Worm (Caenorhabditis elegans) whole organism, young adult: ENCODE results near the gene dre-1.
A peak's percentile ranks its signal among the peaks of the same experiment; 100 is the strongest.

ENCODE experiments used
- B0019.2 ChIP-seq: fragments of 200-800 bp; sonication (Bioruptor generic); conservative IDR thresholded peaks from 2 replicates; pipeline ENCODE4 v1.3.6; 2022; ENCODE audit warnings: missing genetic modification reagents, missing genetic modification characterization, missing compliant biosample characterization
- B0261.1 ChIP-seq: sonication (generic microtip); optimal IDR thresholded peaks from 2 replicates; lab custom pipeline; 2016; ENCODE audit warnings: mild to moderate bottlenecking, missing genetic modification characterization, moderate library complexity, missing compliant biosample characterization
- D2030.7 ChIP-seq: fragments of 200-800 bp; sonication (Bioruptor generic); IDR thresholded peaks from 2 replicates; pipeline ENCODE4 v1.3.6; 2022; ENCODE audit warnings: missing genetic modification reagents, missing genetic modification characterization, missing compliant biosample characterization
- F22D6.2 ChIP-seq: sonication (generic microtip); optimal IDR thresholded peaks from 2 replicates; lab custom pipeline; 2016; ENCODE audit warnings: mild to moderate bottlenecking, missing genetic modification characterization, missing compliant biosample characterization
- F33H1.4 ChIP-seq: fragments of 200-800 bp; sonication (Bioruptor generic); IDR thresholded peaks from 2 replicates; pipeline ENCODE4 v1.3.6; 2022; ENCODE audit warnings: missing genetic modification reagents, missing genetic modification characterization, missing compliant biosample characterization
- F49E8.2 ChIP-seq: sonication (generic microtip); optimal IDR thresholded peaks from 3 replicates; lab custom pipeline; 2017; ENCODE audit warnings: missing genetic modification characterization, mild to moderate bottlenecking, missing compliant biosample characterization, antibody characterized with exemption, moderate library complexity; ENCODE audit not compliant: insufficient read depth
- K11D2.4 ChIP-seq: fragments of 200-800 bp; sonication (Bioruptor generic); IDR thresholded peaks from 2 replicates; pipeline ENCODE4 v1.3.6; 2022; ENCODE audit warnings: missing genetic modification reagents, missing genetic modification characterization, missing compliant biosample characterization
- Y53G8AR.9 ChIP-seq: fragments of 200-800 bp; sonication (Bioruptor generic); conservative IDR thresholded peaks from 2 replicates; pipeline ENCODE4 v1.3.6; 2022; ENCODE audit warnings: missing genetic modification reagents, missing genetic modification characterization, missing compliant biosample characterization
- Y79H2A.3 ChIP-seq: fragments of 200-800 bp; sonication (Bioruptor generic); conservative IDR thresholded peaks from 2 replicates; pipeline ENCODE4 v1.3.6; 2022; ENCODE audit warnings: missing genetic modification reagents, missing genetic modification characterization, missing compliant biosample characterization
- Y95B8A.8 ChIP-seq: fragments of 200-800 bp; sonication (Bioruptor generic); IDR thresholded peaks from 2 replicates; pipeline ENCODE4 v1.3.6; 2022; ENCODE audit warnings: missing genetic modification reagents, missing genetic modification characterization, missing compliant biosample characterization
- ZK185.1 ChIP-seq: sonication (generic microtip); optimal IDR thresholded peaks from 2 replicates; lab custom pipeline; 2016; ENCODE audit warnings: mild to moderate bottlenecking, missing genetic modification characterization, missing compliant biosample characterization; ENCODE audit not compliant: poor library complexity, severe bottlenecking
- akir-1 ChIP-seq: fragments of 200-800 bp; sonication (Bioruptor generic); optimal IDR thresholded peaks from 2 replicates; lab custom pipeline; 2018; ENCODE audit warnings: mild to moderate bottlenecking, missing genetic modification characterization, moderate library complexity, missing compliant biosample characterization
- ama-1 ChIP-seq, 3 experiments: fragments of 150-350 bp in 1 of 3; sonication (generic microtip) in 2 of 3; optimal IDR thresholded peaks; 2 replicates each; lab custom pipeline; 2014 to 2018; ENCODE audit warnings: missing biosample characterization in 2 of 3, missing genetic modification characterization in 2 of 3, missing genetic modification reagents in 2 of 3
- atf-7 ChIP-seq: sonication (generic microtip); optimal IDR thresholded peaks from 2 replicates; lab custom pipeline; 2017; ENCODE audit warnings: mild to moderate bottlenecking, missing genetic modification characterization, missing compliant biosample characterization
- ccch-3 ChIP-seq: fragments of 200-800 bp; sonication (Bioruptor generic); optimal IDR thresholded peaks from 2 replicates; lab custom pipeline; 2018; ENCODE audit warnings: mild to moderate bottlenecking, missing genetic modification characterization, missing compliant biosample characterization
- cebp-2 ChIP-seq: fragments of 200-800 bp; sonication (Bioruptor generic); IDR thresholded peaks from 2 replicates; pipeline ENCODE4 v1.3.6; 2022; ENCODE audit warnings: missing genetic modification characterization, missing compliant biosample characterization
- ceh-91 ChIP-seq: fragments of 200-800 bp; sonication (Bioruptor generic); IDR thresholded peaks from 2 replicates; pipeline ENCODE4 v1.3.6; 2022; ENCODE audit warnings: missing genetic modification reagents, missing genetic modification characterization, missing compliant biosample characterization
- chd-7 ChIP-seq: sonication (generic microtip); optimal IDR thresholded peaks from 2 replicates; lab custom pipeline; 2016; ENCODE audit warnings: mild to moderate bottlenecking, missing genetic modification characterization, moderate library complexity, missing compliant biosample characterization
- dpff-1 ChIP-seq: sonication (generic microtip); optimal IDR thresholded peaks from 2 replicates; lab custom pipeline; 2017; ENCODE audit warnings: mild to moderate bottlenecking, missing genetic modification characterization, missing compliant biosample characterization
- ekl-4 ChIP-seq: fragments of 200-800 bp; sonication (Bioruptor generic); IDR thresholded peaks from 2 replicates; pipeline ENCODE4 v1.3.6; 2022; ENCODE audit warnings: missing genetic modification reagents, missing genetic modification characterization, missing compliant biosample characterization
- hlh-12 ChIP-seq: sonication (generic microtip); optimal IDR thresholded peaks from 2 replicates; lab custom pipeline; 2016; ENCODE audit warnings: missing genetic modification characterization, missing compliant biosample characterization
- hrde-1 ChIP-seq: sonication (generic microtip); optimal IDR thresholded peaks from 2 replicates; lab custom pipeline; 2016; ENCODE audit warnings: missing genetic modification characterization, mild to moderate bottlenecking, missing compliant biosample characterization, moderate library complexity, missing genotype, missing genetic modification reagents, borderline replicate concordance
- let-526 ChIP-seq: fragments of 200-800 bp; sonication (Bioruptor generic); IDR thresholded peaks from 2 replicates; pipeline ENCODE4 v1.3.6; 2022; ENCODE audit warnings: missing genetic modification reagents, missing genetic modification characterization, missing compliant biosample characterization
- lin-40 ChIP-seq: sonication (generic microtip); optimal IDR thresholded peaks from 2 replicates; lab custom pipeline; 2016; ENCODE audit warnings: missing genetic modification characterization, mild to moderate bottlenecking, missing compliant biosample characterization, missing genotype, missing genetic modification reagents
- lin-54 ChIP-seq: fragments of 200-800 bp; sonication (Bioruptor generic); optimal IDR thresholded peaks from 2 replicates; lab custom pipeline; 2018; ENCODE audit warnings: mild to moderate bottlenecking, missing genetic modification characterization, missing compliant biosample characterization
- lir-1 ChIP-seq: fragments of 200-800 bp; sonication (Bioruptor generic); conservative IDR thresholded peaks from 2 replicates; pipeline ENCODE4 v1.3.6; 2022; ENCODE audit warnings: missing genetic modification reagents, missing genetic modification characterization, missing compliant biosample characterization
- lsl-1 ChIP-seq: fragments of 200-800 bp; sonication (Bioruptor generic); optimal IDR thresholded peaks from 2 replicates; lab custom pipeline; 2018; ENCODE audit warnings: mild to moderate bottlenecking, missing genetic modification characterization, moderate library complexity, missing compliant biosample characterization
- madf-10 ChIP-seq: sonication (generic microtip); optimal IDR thresholded peaks from 2 replicates; lab custom pipeline; 2016; ENCODE audit warnings: mild to moderate bottlenecking, missing genetic modification characterization, missing compliant biosample characterization
- mcd-1 ChIP-seq: fragments of 200-800 bp; sonication (Bioruptor generic); IDR thresholded peaks from 2 replicates; pipeline ENCODE4 v1.3.6; 2022; ENCODE audit warnings: missing genetic modification reagents, missing genetic modification characterization, missing compliant biosample characterization
- mel-28 ChIP-seq: sonication (generic microtip); optimal IDR thresholded peaks from 2 replicates; lab custom pipeline; 2016; ENCODE audit warnings: borderline replicate concordance, mild to moderate bottlenecking, missing genetic modification characterization, missing compliant biosample characterization
- nfya-1 ChIP-seq: sonication (generic microtip); optimal IDR thresholded peaks from 2 replicates; lab custom pipeline; 2017; ENCODE audit warnings: antibody characterized with exemption, missing compliant biosample characterization, missing genetic modification characterization, borderline replicate concordance; ENCODE audit not compliant: insufficient read depth
- nhr-27 ChIP-seq: fragments of 200-800 bp; sonication (Bioruptor generic); optimal IDR thresholded peaks from 2 replicates; lab custom pipeline; 2018; ENCODE audit warnings: mild to moderate bottlenecking, missing genetic modification characterization, moderate library complexity, missing compliant biosample characterization
- rcor-1 ChIP-seq: fragments of 200-800 bp; sonication (Bioruptor generic); IDR thresholded peaks from 2 replicates; pipeline ENCODE4 v1.3.6; 2022; ENCODE audit warnings: missing genetic modification reagents, missing genetic modification characterization, missing compliant biosample characterization
- rpc-1 ChIP-seq, 2 experiments: fragments of 150-350 bp in 1 of 2; sonication (generic microtip) in 1 of 2; optimal IDR thresholded peaks; 2 replicates each; lab custom pipeline; 2014 to 2018; ENCODE audit warnings: missing biosample characterization in 1 of 2, missing genetic modification characterization in 1 of 2, missing genetic modification reagents in 1 of 2, missing genotype in 1 of 2
- snpc-1.1 ChIP-seq: sonication (generic microtip); optimal IDR thresholded peaks from 2 replicates; lab custom pipeline; 2017; ENCODE audit warnings: missing genetic modification characterization, mild to moderate bottlenecking, missing compliant biosample characterization, antibody characterized with exemption, moderate library complexity, missing genotype, missing genetic modification reagents; ENCODE audit not compliant: insufficient read depth
- snpc-1.3 ChIP-seq: sonication (generic microtip); optimal IDR thresholded peaks from 2 replicates; lab custom pipeline; 2017; ENCODE audit warnings: missing genetic modification characterization, mild to moderate bottlenecking, missing compliant biosample characterization, antibody characterized with exemption, moderate library complexity, missing genotype, missing genetic modification reagents; ENCODE audit not compliant: insufficient read depth
- snpc-3.4 ChIP-seq: sonication (generic microtip); optimal IDR thresholded peaks from 2 replicates; lab custom pipeline; 2017; ENCODE audit warnings: missing genetic modification characterization, mild to moderate bottlenecking, missing compliant biosample characterization, antibody characterized with exemption, moderate library complexity, missing genotype, missing genetic modification reagents
- somi-1 ChIP-seq: fragments of 200-800 bp; sonication (Bioruptor generic); optimal IDR thresholded peaks from 2 replicates; lab custom pipeline; 2018; ENCODE audit warnings: mild to moderate bottlenecking, missing genetic modification characterization, missing compliant biosample characterization
- tbp1 ChIP-seq: fragments of 200-800 bp; sonication (Bioruptor generic); optimal IDR thresholded peaks from 2 replicates; lab custom pipeline; 2018; ENCODE audit warnings: mild to moderate bottlenecking, missing genetic modification characterization, missing compliant biosample characterization
- tbx-9 ChIP-seq: sonication (generic microtip); optimal IDR thresholded peaks from 2 replicates; lab custom pipeline; 2016; ENCODE audit warnings: borderline replicate concordance, missing genetic modification characterization, inconsistent platforms, missing compliant biosample characterization
- zfh-2 ChIP-seq: fragments of 200-800 bp; sonication (Bioruptor generic); conservative IDR thresholded peaks from 2 replicates; pipeline ENCODE4 v1.3.6; 2022; ENCODE audit warnings: missing genetic modification reagents, missing genetic modification characterization, missing compliant biosample characterization
- ztf-18 ChIP-seq: sonication (generic microtip); optimal IDR thresholded peaks from 2 replicates; lab custom pipeline; 2016; ENCODE audit warnings: missing genotype, mild to moderate bottlenecking, missing genetic modification characterization, missing compliant biosample characterization
- ztf-28 ChIP-seq: fragments of 200-800 bp; sonication (Bioruptor generic); IDR thresholded peaks from 2 replicates; pipeline ENCODE4 v1.3.6; 2022; ENCODE audit warnings: missing genetic modification reagents, missing genetic modification characterization, missing compliant biosample characterization

Gene dre-1

DNA sequence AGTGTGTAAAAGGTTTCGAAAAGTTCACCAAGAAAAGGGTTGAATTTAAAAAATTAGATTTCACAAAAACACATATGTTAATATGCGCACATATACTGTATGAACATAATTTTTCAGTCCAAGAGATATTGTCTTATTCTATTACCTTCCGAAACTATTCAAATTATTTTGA, 28.2 kb downstream of the dre-1 start, which contains the start of gene F46E10.3:
Gene F46E10.3 (plus strand): TSS at position 73 of the 172 bp plus-strand sequence.
- TF ChIP-seq somi-1 (GFP tag; lab: Kevin White, UChicago) (no peak), ekl-4 (GFP tag; lab: Robert Waterston, UW) (no peak)

DNA sequence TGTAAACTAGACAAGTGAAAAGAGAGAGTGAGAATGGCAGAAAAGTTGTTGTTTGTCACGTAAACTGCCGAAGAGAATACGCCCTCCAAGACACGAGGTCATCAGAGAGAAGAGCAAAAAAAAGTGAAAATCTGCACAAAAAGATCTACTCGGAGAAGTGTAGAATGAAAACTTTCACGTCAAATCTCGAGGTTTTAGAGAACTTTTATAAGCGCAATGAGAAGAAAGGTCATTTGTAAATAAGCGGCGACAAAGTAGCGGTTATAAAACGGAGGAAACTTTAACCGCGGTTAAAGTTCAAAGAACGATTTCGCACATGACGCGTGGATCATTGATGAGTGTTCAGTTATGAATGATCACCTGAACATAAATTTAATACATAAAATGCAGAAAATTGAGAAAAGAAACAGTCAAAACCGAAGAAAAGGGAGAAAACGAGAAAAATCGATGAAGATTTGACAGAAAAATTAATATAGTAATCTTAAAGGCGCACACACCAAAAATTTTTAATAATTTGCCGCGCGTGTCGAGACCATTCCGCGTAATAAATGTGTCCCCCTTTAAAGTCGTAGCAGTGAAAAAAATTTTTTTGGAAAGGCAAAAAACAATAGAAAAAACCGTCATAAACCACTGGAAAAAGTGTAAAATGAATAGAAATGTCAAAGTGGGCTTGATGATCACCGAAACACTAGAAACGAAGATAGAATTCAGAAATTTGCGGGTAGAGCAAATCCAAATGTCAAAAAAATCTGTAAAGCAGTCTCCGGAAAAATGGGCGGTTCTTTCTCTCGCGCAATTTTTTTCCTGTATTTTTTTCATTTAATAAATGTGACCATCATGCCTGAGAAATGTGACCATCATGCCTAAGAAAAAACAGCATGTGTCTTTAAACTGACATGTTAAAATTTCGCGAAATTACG, 28.7 kb downstream of the dre-1 start:
- no peak for TF ChIP-seq chd-7
- TF ChIP-seq D2030.7 (GFP tag; lab: Robert Waterston, UW): 0 out of 2 replicates have a peak, but pooled peaks have one; percentile 23
- TF ChIP-seq nhr-27 (tag; lab: Kevin White, UChicago): no peak
- TF ChIP-seq somi-1 (GFP tag; lab: Kevin White, UChicago): peak; percentile 3
- TF ChIP-seq snpc-1.3 (tag; lab: Kevin White, UChicago): no peak
- 0 out of 2 replicates have a peak, but pooled peaks have one; percentile 15 for TF ChIP-seq ceh-91 (GFP tag; lab: Robert Waterston, UW)
- no peak for TF ChIP-seq zfh-2 (GFP tag; lab: Robert Waterston, UW)
- TF ChIP-seq F22D6.2 (tag; lab: Kevin White, UChicago): peak; percentile 1
- no peak for TF ChIP-seq tbp1 (GFP tag; lab: Kevin White, UChicago)
- TF ChIP-seq atf-7: no peak
- TF ChIP-seq Y79H2A.3 (GFP tag; lab: Robert Waterston, UW): no peak
- no peak for TF ChIP-seq madf-10 (tag; lab: Kevin White, UChicago)
- no peak for TF ChIP-seq nfya-1 (tag; lab: Kevin White, UChicago)
- peak; percentile 75 for TF ChIP-seq F33H1.4 (GFP tag; lab: Robert Waterston, UW)
- no peak for TF ChIP-seq ccch-3 (GFP tag; lab: Kevin White, UChicago)
- TF ChIP-seq rcor-1: no peak
- no peak for TF ChIP-seq B0019.2 (GFP tag; lab: Robert Waterston, UW)
- TF ChIP-seq lin-40: peak; percentile 29
- TF ChIP-seq mcd-1: no peak
- TF ChIP-seq tbx-9 (tag; lab: Kevin White, UChicago): no peak
- no peak for TF ChIP-seq Y53G8AR.9 (GFP tag; lab: Robert Waterston, UW)
- TF ChIP-seq F49E8.2 (tag; lab: Kevin White, UChicago): no peak
- TF ChIP-seq lsl-1 (GFP tag; lab: Kevin White, UChicago): peak; percentile 76
- no peak for TF ChIP-seq ztf-28 (GFP tag; lab: Robert Waterston, UW)
- TF ChIP-seq ztf-18 (tag; lab: Kevin White, UChicago): no peak
- TF ChIP-seq mel-28 (tag; lab: Kevin White, UChicago): no peak
- TF ChIP-seq ekl-4 (GFP tag; lab: Robert Waterston, UW): no peak
- no peak for TF ChIP-seq Y95B8A.8 (GFP tag; lab: Robert Waterston, UW)
- no peak for TF ChIP-seq B0261.1
- no peak for TF ChIP-seq cebp-2
- no peak for TF ChIP-seq let-526
- no peak for TF ChIP-seq lir-1 (GFP tag; lab: Robert Waterston, UW)
- TF ChIP-seq dpff-1 (tag; lab: Kevin White, UChicago): no peak
- no peak for TF ChIP-seq akir-1
- TF ChIP-seq rpc-1 (optimal IDR thresholded peaks at IDR 0.05; lab: Kevin White, UChicago): no peak
- no peak for TF ChIP-seq rpc-1 (tag; optimal IDR thresholded peaks at IDR 0.05; lab: Kevin White, UChicago)
- TF ChIP-seq K11D2.4 (GFP tag; lab: Robert Waterston, UW): peak; percentile 35; the same call in 1 of the 2 replicates
- no peak for TF ChIP-seq snpc-3.4
- TF ChIP-seq lin-54 (GFP tag; lab: Kevin White, UChicago): no peak
- TF ChIP-seq ama-1 (optimal IDR thresholded peaks at IDR 0.05; lab: Kevin White, UChicago): no peak
- TF ChIP-seq ama-1 (GFP tag; optimal IDR thresholded peaks at IDR 0.05; lab: Kevin White, UChicago): no peak
- TF ChIP-seq snpc-1.1 (tag; lab: Kevin White, UChicago): no peak
- no peak for TF ChIP-seq ZK185.1 (tag; lab: Kevin White, UChicago)
- no peak for TF ChIP-seq hrde-1 (tag; lab: Kevin White, UChicago)
- TF ChIP-seq hlh-12: no peak
